Worm (Caenorhabditis elegans) whole organism, midembryonic: ENCODE data around the gene ivph-3.

Experiments used
- cog-1 ChIP-seq: sonication (generic microtip); optimal IDR thresholded peaks from 2 replicates; lab custom pipeline; 2016; ENCODE audit warnings: missing genetic modification characterization, missing compliant biosample characterization
- flt-1 ChIP-seq: fragments of 200-800 bp; sonication (Bioruptor generic); IDR thresholded peaks from 2 replicates; pipeline ENCODE4 v1.3.6; 2022; ENCODE audit warnings: missing genetic modification characterization, missing compliant biosample characterization
- med-1 ChIP-seq: sonication (generic microtip); optimal IDR thresholded peaks from 2 replicates; lab custom pipeline; 2017; ENCODE audit warnings: missing genetic modification characterization, mild to moderate bottlenecking, missing compliant biosample characterization, antibody characterized with exemption, missing genetic modification reagents; ENCODE audit not compliant: insufficient read depth
- ref-1 ChIP-seq: fragments of 200-800 bp; sonication (Bioruptor generic); conservative IDR thresholded peaks from 2 replicates; pipeline ENCODE4 v1.3.6; 2022; ENCODE audit warnings: missing genetic modification reagents, missing genetic modification characterization, missing compliant biosample characterization
- tab-1 ChIP-seq: fragments of 200-800 bp; sonication (Bioruptor generic); IDR thresholded peaks from 2 replicates; pipeline ENCODE4 v1.3.6; 2022; ENCODE audit warnings: missing genetic modification characterization, missing compliant biosample characterization

DNA sequence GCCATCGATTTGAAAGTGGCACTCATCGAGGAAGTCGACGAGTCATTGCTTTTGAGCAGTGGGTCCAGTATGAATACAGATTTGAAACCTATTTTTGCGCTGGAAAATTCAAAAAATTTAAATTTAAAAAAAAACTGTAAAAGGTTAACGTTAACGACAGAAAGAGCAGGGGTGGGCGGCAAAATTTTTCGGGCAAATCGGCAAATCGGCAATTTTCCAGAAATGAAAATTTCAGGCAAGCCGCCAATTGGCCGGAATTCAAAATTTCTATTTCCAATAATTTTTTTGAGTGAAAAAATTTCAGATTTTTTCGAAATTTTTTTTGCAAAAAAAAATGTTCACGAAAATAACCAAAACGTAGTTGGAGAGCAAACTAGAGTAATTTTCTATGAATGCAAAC is 33.3 kb downstream of the ivph-3 start, which contains the start of gene Y67D8C.9:
- TF ChIP-seq flt-1 (GFP tag; lab: Robert Waterston, UW) (no peak), med-1 (GFP tag; lab: Kevin White, UChicago) (no peak), ref-1 (GFP tag; lab: Robert Waterston, UW) (no peak), tab-1 (GFP tag; lab: Robert Waterston, UW) (no peak), cog-1 (tag; lab: Kevin White, UChicago) (no peak)
